Worm (Caenorhabditis elegans) whole organism, mixed stage, embryonic: ENCODE measurements around the gene sre-2.

ENCODE experiments used
- ceh-39 ChIP-seq: fragments of 150-350 bp; optimal IDR thresholded peaks from 2 replicates; lab custom pipeline; 2014; ENCODE audit warnings: missing biosample characterization, missing genetic modification characterization
- elt-1 ChIP-seq: sonication (generic microtip); optimal IDR thresholded peaks from 2 replicates; lab custom pipeline; 2017; ENCODE audit warnings: missing genetic modification characterization, mild to moderate bottlenecking, missing compliant biosample characterization, antibody characterized with exemption, moderate library complexity, borderline replicate concordance; ENCODE audit not compliant: insufficient read depth
- lin-13 ChIP-seq: fragments of 150-350 bp; optimal IDR thresholded peaks from 2 replicates; lab custom pipeline; 2014; ENCODE audit warnings: missing biosample characterization, missing genetic modification characterization
- nhr-28 ChIP-seq: fragments of 150-350 bp; optimal IDR thresholded peaks from 2 replicates; lab custom pipeline; 2014; ENCODE audit warnings: missing biosample characterization, missing genetic modification characterization
- nhr-76 ChIP-seq: sonication (generic microtip); optimal IDR thresholded peaks from 2 replicates; lab custom pipeline; 2017; ENCODE audit warnings: missing biosample characterization, missing genetic modification characterization
- pha-4 ChIP-seq: fragments of 150-350 bp; optimal IDR thresholded peaks from 2 replicates; lab custom pipeline; 2018; ENCODE audit warnings: missing biosample characterization, missing genetic modification reagents, missing genetic modification characterization
- tbx-8 ChIP-seq: fragments of 200-800 bp; sonication (Bioruptor generic); optimal IDR thresholded peaks from 2 replicates; lab custom pipeline; 2018; ENCODE audit warnings: mild to moderate bottlenecking, missing genetic modification characterization, moderate library complexity, missing compliant biosample characterization
- unc-62 ChIP-seq: fragments of 150-350 bp; optimal IDR thresholded peaks from 2 replicates; lab custom pipeline; 2014; ENCODE audit warnings: missing biosample characterization, missing genetic modification reagents, missing genetic modification characterization
- zip-8 ChIP-seq: fragments of 150-350 bp; optimal IDR thresholded peaks from 2 replicates; lab custom pipeline; 2014; ENCODE audit warnings: missing biosample characterization, missing genetic modification characterization
- ztf-11 ChIP-seq: fragments of 150-350 bp; optimal IDR thresholded peaks from 2 replicates; lab custom pipeline; 2014; ENCODE audit warnings: missing biosample characterization, missing genetic modification characterization

- TF ChIP-seq zip-8 (tag; lab: Kevin White, UChicago) (no peak), nhr-28 (tag; lab: Kevin White, UChicago) (no peak), nhr-76 (tag; lab: Kevin White, UChicago) (no peak), pha-4 (no peak), lin-13 (tag; lab: Kevin White, UChicago) (no peak), ceh-39 (tag; lab: Kevin White, UChicago) (no peak), ztf-11 (tag; lab: Kevin White, UChicago) (no peak), tbx-8 (GFP tag; lab: Kevin White, UChicago) (peak; percentile 22), elt-1 (no peak), unc-62 (GFP tag; lab: Kevin White, UChicago) (no peak)
Observed at ce11 chrII:8128273-8129039, 26.5 kb upstream of the sre-2 start.
